Fruit fly (Drosophila melanogaster): ENCODE measurements around the gene CG17192.

Gene CG17192

dm6 chr3R:26968823-26969638, 49.1 kb downstream of the CG17192 start (continued):
- TF ChIP-seq CG11902 (GFP tag; optimal IDR thresholded peaks at IDR 0.05): no peak
- peak; percentile 75 for TF ChIP-seq CG8119 (GFP tag; IDR thresholded peaks at IDR 0.05)
- TF ChIP-seq CG10669 (GFP tag; optimal IDR thresholded peaks at IDR 0.05): no peak
- no peak for TF ChIP-seq Sox15 (GFP tag; optimal IDR thresholded peaks at IDR 0.05)
- TF ChIP-seq Gug (GFP tag; IDR thresholded peaks at IDR 0.05): no peak
- no peak for TF ChIP-seq Lpt (GFP tag; optimal IDR thresholded peaks at IDR 0.05)
- TF ChIP-seq CG6808 (GFP tag; optimal IDR thresholded peaks at IDR 0.05): no peak
- no peak for TF ChIP-seq Met (GFP tag; optimal IDR thresholded peaks at IDR 0.05)
- peak; percentile 37 for TF ChIP-seq esn (GFP tag; optimal IDR thresholded peaks at IDR 0.05)

DNA sequence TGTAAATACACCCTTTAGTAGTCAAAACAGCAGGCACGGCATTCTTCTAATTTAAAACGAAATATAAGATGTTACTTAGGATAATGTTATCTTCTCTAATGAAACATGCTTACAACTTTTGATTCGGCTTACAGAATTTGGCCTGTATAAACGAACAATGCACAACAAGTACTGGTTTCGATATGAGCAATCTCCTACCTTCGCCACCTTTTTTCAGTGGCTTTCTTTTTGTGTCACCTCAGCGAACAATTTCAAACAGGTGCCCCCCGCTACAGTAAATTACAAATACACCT, 49.8 kb downstream of the CG17192 start:
- TF ChIP-seq CG34406 (GFP tag; optimal IDR thresholded peaks at IDR 0.05) (peak; percentile 21), esn (GFP tag; optimal IDR thresholded peaks at IDR 0.05) (peak; percentile 25), CG3919 (GFP tag; optimal IDR thresholded peaks at IDR 0.05) (no peak), acj6 (GFP tag; optimal IDR thresholded peaks at IDR 0.05) (peak; percentile 23), CG32006 (GFP tag; optimal IDR thresholded peaks at IDR 0.05) (peak; percentile 26), svp (GFP tag) (peak; percentile 71), Ets96B (tag; optimal IDR thresholded peaks at IDR 0.05) (no peak)

dm6 chr3R:26967587-26968312, 50.3 kb downstream of the CG17192 start:
- peak; percentile 51 for TF ChIP-seq CG10631 (GFP tag; optimal IDR thresholded peaks at IDR 0.05)
- TF ChIP-seq CG8319 (GFP tag; optimal IDR thresholded peaks at IDR 0.05): no peak
- TF ChIP-seq svp (GFP tag): peak; percentile 80
- peak; percentile 60 for TF ChIP-seq CG8119 (GFP tag; IDR thresholded peaks at IDR 0.05)
- peak; percentile 9 for TF ChIP-seq CG10669 (GFP tag; optimal IDR thresholded peaks at IDR 0.05)
- peak; percentile 20 for TF ChIP-seq Blimp-1 (GFP tag; optimal IDR thresholded peaks at IDR 0.05)
- peak; percentile 25 for TF ChIP-seq Sox15 (GFP tag; optimal IDR thresholded peaks at IDR 0.05)
- peak; percentile 17 for TF ChIP-seq Smox (GFP tag; optimal IDR thresholded peaks at IDR 0.05)
- peak; percentile 20 for TF ChIP-seq CG3919 (GFP tag; optimal IDR thresholded peaks at IDR 0.05)
- peak; percentile 56 for TF ChIP-seq CG8632 (GFP tag; optimal IDR thresholded peaks at IDR 0.05)
- no peak for TF ChIP-seq CG6808 (GFP tag; optimal IDR thresholded peaks at IDR 0.05)
- peak; percentile 4 for TF ChIP-seq Hr4 (GFP tag; optimal IDR thresholded peaks at IDR 0.05)
- TF ChIP-seq CG32006 (GFP tag; optimal IDR thresholded peaks at IDR 0.05): peak; percentile 42
- TF ChIP-seq acj6 (GFP tag; optimal IDR thresholded peaks at IDR 0.05): peak; percentile 56
- TF ChIP-seq CG31627 (GFP tag; optimal IDR thresholded peaks at IDR 0.05): peak; percentile 5
- no peak for TF ChIP-seq Hr39 (GFP tag; optimal IDR thresholded peaks at IDR 0.05)
- no peak for TF ChIP-seq CG6276 (GFP tag; optimal IDR thresholded peaks at IDR 0.05)
- TF ChIP-seq achi (GFP tag; optimal IDR thresholded peaks at IDR 0.05): peak; percentile 40
- TF ChIP-seq Sox14 (GFP tag; optimal IDR thresholded peaks at IDR 0.05): no peak
- peak; percentile 20 for TF ChIP-seq CG11762 (GFP tag; optimal IDR thresholded peaks at IDR 0.05; ENCODE audit: insufficient read depth)
- TF ChIP-seq Ets21C (GFP tag; optimal IDR thresholded peaks at IDR 0.05): no peak
- TF ChIP-seq CG9139 (GFP tag; optimal IDR thresholded peaks at IDR 0.05): peak; percentile 27
- peak; percentile 27 for TF ChIP-seq dsx (GFP tag; optimal IDR thresholded peaks at IDR 0.05; ENCODE audit: poor library complexity, severe bottlenecking)
- TF ChIP-seq CG6792 (GFP tag; optimal IDR thresholded peaks at IDR 0.05): peak; percentile 26
- TF ChIP-seq topi (GFP tag; optimal IDR thresholded peaks at IDR 0.05): peak; percentile 39
- TF ChIP-seq esn (GFP tag; optimal IDR thresholded peaks at IDR 0.05): peak; percentile 52
- TF ChIP-seq Gug (GFP tag; IDR thresholded peaks at IDR 0.05): peak; percentile 47; the same call in 1 of the 2 replicates
- peak; percentile 30 for TF ChIP-seq CG34406 (GFP tag; optimal IDR thresholded peaks at IDR 0.05)
- TF ChIP-seq CG4318 (GFP tag; optimal IDR thresholded peaks at IDR 0.05): peak; percentile 15
- TF ChIP-seq Eip75B (GFP tag; optimal IDR thresholded peaks at IDR 0.05): no peak
- no peak for TF ChIP-seq CG7368 (GFP tag; optimal IDR thresholded peaks at IDR 0.05)
- peak; percentile 60 for TF ChIP-seq CG15336 (GFP tag; IDR thresholded peaks at IDR 0.05)
- no peak for TF ChIP-seq CG1621 (tag; optimal IDR thresholded peaks at IDR 0.05)
- peak; percentile 41 for TF ChIP-seq Sox102F (GFP tag; optimal IDR thresholded peaks at IDR 0.05)
- peak; percentile 1 for TF ChIP-seq Ets96B (tag; optimal IDR thresholded peaks at IDR 0.05)
- TF ChIP-seq Lpt (GFP tag; optimal IDR thresholded peaks at IDR 0.05): no peak
- peak; percentile 61; the same call in 1 of the 3 replicates for TF ChIP-seq CG6163 (GFP tag; IDR thresholded peaks at IDR 0.05)
- peak; percentile 22 for TF ChIP-seq cyc (GFP tag; optimal IDR thresholded peaks at IDR 0.05)
- peak; percentile 72 for TF ChIP-seq Eip78C (GFP tag)
- TF ChIP-seq CG11294 (GFP tag; IDR thresholded peaks at IDR 0.05): peak; percentile 35; the same call in 1 of the 2 replicates
- peak; percentile 36 for TF ChIP-seq lz (GFP tag; optimal IDR thresholded peaks at IDR 0.05)
